Fruit fly (Drosophila melanogaster) whole organism, wandering third instar larva: ENCODE results near the gene Rpt5.

Experiments
- Dfd ChIP-seq: fragments of >200 bp; optimal IDR thresholded peaks from 2 replicates; lab custom pipeline; 2017; ENCODE audit warnings: missing biosample characterization, missing genetic modification characterization
- GATAd ChIP-seq: sonication (Bioruptor generic); optimal IDR thresholded peaks from 2 replicates; lab custom pipeline; 2016; ENCODE audit warnings: missing biosample characterization, missing genetic modification characterization
- N ChIP-seq: fragments of >200 bp; optimal IDR thresholded peaks from 2 replicates; lab custom pipeline; 2018; ENCODE audit warnings: missing biosample characterization, missing external identifiers, missing genetic modification characterization
- Sp1 ChIP-seq: fragments of 200-800 bp; sonication (Bioruptor generic); optimal IDR thresholded peaks from 3 replicates; lab custom pipeline; 2019; ENCODE audit warnings: missing biosample characterization, mild to moderate bottlenecking, missing genetic modification characterization, moderate library complexity
- Vsx2 ChIP-seq: fragments of 200-300, 225-300 bp; sonication (Bioruptor generic); optimal IDR thresholded peaks from 2 replicates; lab custom pipeline; 2018; ENCODE audit warnings: missing biosample characterization, missing genetic modification characterization; ENCODE audit not compliant: partially characterized antibody
- br ChIP-seq: fragments of 200-800 bp; sonication (Bioruptor generic); optimal IDR thresholded peaks from 2 replicates; lab custom pipeline; 2016; ENCODE audit warnings: missing biosample characterization, missing genetic modification characterization
- fru ChIP-seq: fragments of 200-800 bp; sonication (Bioruptor generic); optimal IDR thresholded peaks from 3 replicates; lab custom pipeline; 2016; ENCODE audit warnings: missing biosample characterization, mild to moderate bottlenecking, missing genetic modification characterization
- h ChIP-seq: fragments of 200-800 bp; sonication (Bioruptor generic); optimal IDR thresholded peaks from 3 replicates; lab custom pipeline; 2016; ENCODE audit warnings: missing biosample characterization, mild to moderate bottlenecking, missing genetic modification characterization
- lola ChIP-seq: fragments of >200 bp; optimal IDR thresholded peaks from 2 replicates; lab custom pipeline; 2017; ENCODE audit warnings: missing biosample characterization, missing genetic modification characterization
- psq ChIP-seq: fragments of 200-800 bp; sonication (Bioruptor generic); optimal IDR thresholded peaks from 3 replicates; lab custom pipeline; 2017; ENCODE audit warnings: missing biosample characterization, mild to moderate bottlenecking, missing genetic modification characterization, moderate library complexity
- usp ChIP-seq: fragments of >200 bp; optimal IDR thresholded peaks from 2 replicates; lab custom pipeline; 2017; ENCODE audit warnings: missing biosample characterization, missing genetic modification characterization

- TF ChIP-seq Vsx2, result no peak
- TF ChIP-seq br, result peak; percentile 51
- peak; percentile 34 for TF ChIP-seq psq (GFP tag; lab: Kevin White, UChicago)
- TF ChIP-seq Sp1, result peak; percentile 48
- peak; percentile 75 for TF ChIP-seq fru (GFP tag; lab: Kevin White, UChicago)
- no peak for TF ChIP-seq Dfd (GFP tag; lab: Kevin White, UChicago)
- no peak for TF ChIP-seq GATAd (GFP tag; lab: Kevin White, UChicago)
- TF ChIP-seq lola (GFP tag; lab: Kevin White, UChicago), result no peak
- TF ChIP-seq h (GFP tag; lab: Kevin White, UChicago), result peak; percentile 75
- TF ChIP-seq N (GFP tag; lab: Kevin White, UChicago), result no peak
- TF ChIP-seq usp (GFP tag; lab: Kevin White, UChicago), result no peak
Observed at dm6 chr3R:23783961-23784360, 31.3 kb downstream of the Rpt5 start.
